Worm (Caenorhabditis elegans) whole organism, midembryonic: ENCODE data around the gene Y82E9BR.22.
"Not testable (repeated sequence)": the region's sequence is repeated elsewhere in the genome, so short reads cannot be mapped to it uniquely, and the experiment has no call there.

Experiments
- T22C8.4 ChIP-seq: fragments of 200-800 bp; sonication (Bioruptor generic); IDR thresholded peaks from 2 replicates; pipeline ENCODE4 v1.3.6; 2022; ENCODE audit warnings: missing genetic modification characterization, missing compliant biosample characterization
- cog-1 ChIP-seq: sonication (generic microtip); optimal IDR thresholded peaks from 2 replicates; lab custom pipeline; 2016; ENCODE audit warnings: missing genetic modification characterization, missing compliant biosample characterization
- flt-1 ChIP-seq: fragments of 200-800 bp; sonication (Bioruptor generic); IDR thresholded peaks from 2 replicates; pipeline ENCODE4 v1.3.6; 2022; ENCODE audit warnings: missing genetic modification characterization, missing compliant biosample characterization
- klf-2 ChIP-seq: fragments of 200-800 bp; sonication (Bioruptor generic); conservative IDR thresholded peaks from 2 replicates; pipeline ENCODE4 v1.3.6; 2022; ENCODE audit warnings: missing genetic modification reagents, missing genetic modification characterization, missing compliant biosample characterization
- med-1 ChIP-seq: sonication (generic microtip); optimal IDR thresholded peaks from 2 replicates; lab custom pipeline; 2017; ENCODE audit warnings: missing genetic modification characterization, mild to moderate bottlenecking, missing compliant biosample characterization, antibody characterized with exemption, missing genetic modification reagents; ENCODE audit not compliant: insufficient read depth
- ref-1 ChIP-seq: fragments of 200-800 bp; sonication (Bioruptor generic); conservative IDR thresholded peaks from 2 replicates; pipeline ENCODE4 v1.3.6; 2022; ENCODE audit warnings: missing genetic modification reagents, missing genetic modification characterization, missing compliant biosample characterization
- tab-1 ChIP-seq: fragments of 200-800 bp; sonication (Bioruptor generic); IDR thresholded peaks from 2 replicates; pipeline ENCODE4 v1.3.6; 2022; ENCODE audit warnings: missing genetic modification characterization, missing compliant biosample characterization
- ztf-23 ChIP-seq: fragments of 200-800 bp; sonication (Bioruptor generic); IDR thresholded peaks from 2 replicates; pipeline ENCODE4 v1.3.6; 2022; ENCODE audit warnings: missing genetic modification reagents, missing genetic modification characterization, missing compliant biosample characterization
- ztf-29 ChIP-seq: fragments of 200-800 bp; sonication (Bioruptor generic); IDR thresholded peaks from 2 replicates; pipeline ENCODE4 v1.3.6; 2022; ENCODE audit warnings: missing genetic modification reagents, missing genetic modification characterization, missing compliant biosample characterization

Gene Y82E9BR.22

DNA sequence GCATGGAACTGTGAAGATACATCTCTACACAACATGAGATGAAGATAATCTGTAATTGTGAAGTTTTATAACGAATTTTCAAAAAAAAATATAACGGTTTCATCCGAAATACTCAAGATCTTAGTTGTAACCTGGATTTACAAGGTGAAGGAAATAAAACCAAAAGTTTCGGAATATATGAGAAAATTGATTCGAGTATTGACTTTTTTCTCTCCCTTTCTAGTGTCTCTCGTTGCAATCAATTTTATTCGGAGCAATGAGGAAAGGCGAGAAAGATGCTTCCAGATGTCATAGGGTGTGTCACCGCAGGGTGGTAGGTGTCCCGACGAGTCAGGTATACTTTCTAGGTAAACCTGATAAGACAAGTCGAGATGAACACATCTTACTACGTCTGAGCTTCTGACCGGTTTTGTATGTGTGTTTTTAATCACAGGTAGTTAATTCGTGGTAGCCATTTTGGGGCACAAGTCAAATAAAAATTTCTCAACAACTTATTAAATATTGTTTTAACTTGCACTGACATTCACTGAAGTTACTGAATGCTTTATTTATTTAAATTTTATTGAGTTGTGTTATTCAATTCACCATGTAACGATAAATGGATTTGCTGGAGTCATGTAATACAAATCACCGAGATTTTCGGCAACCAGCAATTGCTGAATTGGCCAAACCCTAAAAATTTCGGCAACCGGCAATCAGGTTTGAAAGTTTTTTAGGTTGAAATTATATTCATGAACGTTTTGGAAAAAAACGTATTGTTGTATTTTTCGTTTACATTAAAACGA is 20.6 kb downstream of the Y82E9BR.22 start, which contains the start of gene pals-20:
TSS of gene pals-20 (minus strand) at position 51 of the 785 bp plus-strand sequence.
- no peak for TF ChIP-seq med-1 (GFP tag; lab: Kevin White, UChicago)
- TF ChIP-seq ref-1: no peak
- TF ChIP-seq flt-1 (GFP tag; lab: Robert Waterston, UW): no peak
- TF ChIP-seq cog-1 (tag; lab: Kevin White, UChicago): no peak
- no peak for TF ChIP-seq ztf-29
- TF ChIP-seq T22C8.4: no peak
- no peak for TF ChIP-seq tab-1 (GFP tag; lab: Robert Waterston, UW)
- no peak for TF ChIP-seq ztf-23 (GFP tag; lab: Robert Waterston, UW)
- TF ChIP-seq klf-2 (GFP tag; lab: Robert Waterston, UW): no peak

DNA sequence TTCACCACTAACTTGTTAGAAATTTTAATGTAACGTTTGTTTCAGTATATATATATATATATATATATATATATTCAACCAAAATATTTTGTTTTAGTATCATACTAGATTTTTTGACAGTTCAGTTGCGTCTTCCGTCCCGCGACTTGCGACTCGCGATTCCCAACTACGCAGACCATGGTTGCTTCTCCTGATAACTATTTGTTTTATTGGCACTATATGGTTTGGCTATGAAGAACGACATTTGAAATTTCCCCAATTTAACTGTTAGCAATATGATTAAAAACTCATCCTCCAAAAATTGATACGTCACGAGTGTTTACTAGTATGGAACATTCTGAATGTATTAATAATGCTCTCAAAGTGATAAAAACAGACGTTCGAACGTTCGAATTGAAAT is 24.3 kb downstream of the Y82E9BR.22 start:
- TF ChIP-seq flt-1 (GFP tag; lab: Robert Waterston, UW) (no peak), ref-1 (no peak), cog-1 (tag; lab: Kevin White, UChicago) (no peak), tab-1 (GFP tag; lab: Robert Waterston, UW) (no peak), med-1 (GFP tag; lab: Kevin White, UChicago) (no peak), klf-2 (GFP tag; lab: Robert Waterston, UW) (no peak)

DNA sequence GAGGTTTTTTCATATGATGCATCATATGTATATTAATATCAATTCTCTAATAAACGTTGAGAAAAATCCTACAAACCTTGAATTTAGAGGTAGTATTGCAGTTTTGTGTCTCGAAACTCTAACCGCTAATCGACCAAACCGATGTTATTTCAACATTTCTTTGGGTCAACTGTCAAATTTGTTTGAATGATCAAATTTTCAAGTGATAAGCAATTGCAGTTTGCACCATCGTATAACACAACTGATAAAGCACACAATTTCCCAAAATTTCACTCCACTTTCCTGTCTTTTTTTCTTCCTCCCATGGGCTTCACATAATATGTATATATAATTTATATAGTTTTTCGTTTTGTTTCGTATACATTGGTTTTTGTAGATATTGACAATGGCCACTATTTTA is 24.9 kb downstream of the Y82E9BR.22 start, which contains the start of the genes fbxa-138 and Y82E9BR.5:
TSS of gene fbxa-138 (minus strand) at position 161 of the 400 bp plus-strand sequence.
TSS of gene Y82E9BR.5 (plus strand) at position 279 of the 400 bp plus-strand sequence.
- TF ChIP-seq ztf-23 (GFP tag; lab: Robert Waterston, UW) (no peak), flt-1 (GFP tag; lab: Robert Waterston, UW) (no peak), T22C8.4 (no peak), klf-2 (GFP tag; lab: Robert Waterston, UW) (no peak), med-1 (GFP tag; lab: Kevin White, UChicago) (no peak), ztf-29 (no peak), tab-1 (GFP tag; lab: Robert Waterston, UW) (no peak), cog-1 (tag; lab: Kevin White, UChicago) (no peak), ref-1 (no peak)

DNA sequence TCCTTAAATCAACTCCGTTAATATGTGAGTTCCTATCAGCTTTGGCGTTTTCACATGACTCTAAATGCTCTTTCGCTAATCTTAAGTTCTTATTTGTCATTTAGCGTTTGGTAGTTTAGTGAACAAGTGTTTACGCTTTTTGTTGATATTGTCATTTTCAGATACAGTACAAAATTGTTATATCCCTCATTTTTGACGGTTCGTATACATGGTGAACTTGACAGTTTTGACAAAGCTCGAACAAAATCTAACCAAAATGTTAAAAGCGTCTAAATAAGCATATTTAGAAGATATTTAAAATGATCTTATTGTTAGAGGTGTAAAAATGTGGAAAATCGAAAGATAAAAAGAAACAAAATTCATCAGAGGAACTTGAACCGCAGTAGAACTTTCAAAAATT is 25.6 kb downstream of the Y82E9BR.22 start:
- TF ChIP-seq ztf-29 (no peak), flt-1 (GFP tag; lab: Robert Waterston, UW) (no peak), cog-1 (tag; lab: Kevin White, UChicago) (no peak), ref-1 (no peak), klf-2 (GFP tag; lab: Robert Waterston, UW) (no peak), ztf-23 (GFP tag; lab: Robert Waterston, UW) (no peak), med-1 (GFP tag; lab: Kevin White, UChicago) (no peak), tab-1 (GFP tag; lab: Robert Waterston, UW) (no peak), T22C8.4 (no peak)

DNA sequence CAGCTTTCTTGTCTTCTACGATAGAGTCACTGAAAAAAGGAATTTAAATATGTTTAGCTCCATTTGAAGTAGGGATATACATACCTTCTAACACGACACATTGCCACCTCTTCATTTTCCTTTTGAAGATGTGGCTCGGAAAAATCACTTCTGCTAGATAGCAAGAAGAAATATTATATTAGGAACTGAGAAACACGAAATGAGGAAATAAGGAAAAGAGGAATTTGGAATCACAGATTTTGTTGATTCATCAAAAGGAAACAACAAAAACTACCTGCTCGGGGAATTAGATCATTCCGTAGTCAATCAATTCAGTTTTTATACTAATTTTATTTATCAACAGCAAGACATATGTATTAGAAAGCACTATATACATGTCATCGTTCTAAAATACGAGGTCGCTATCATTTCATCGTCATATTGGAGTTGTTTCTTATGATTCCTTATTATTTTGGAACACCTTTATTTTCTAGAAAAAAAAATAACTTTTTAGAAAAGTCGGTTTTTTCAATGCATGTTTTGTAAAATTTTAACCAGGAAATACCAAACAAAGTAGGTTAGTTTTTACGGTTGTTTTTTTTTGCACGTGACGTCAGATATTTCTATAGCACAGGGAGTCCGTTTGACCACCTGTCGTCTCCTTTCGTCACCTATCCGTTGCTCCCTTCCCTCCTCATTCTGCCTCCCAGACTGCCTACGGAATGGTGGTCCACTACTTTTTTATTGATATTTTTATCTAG is 28.3 kb downstream of the Y82E9BR.22 start, which contains the start of the genes pals-21 and Y82E9BR.6:
TSS of gene pals-21 (minus strand) at position 101 of the 740 bp plus-strand sequence.
TSS of gene Y82E9BR.6 (plus strand) at position 690 of the 740 bp plus-strand sequence.
- TF ChIP-seq ztf-23 (GFP tag; lab: Robert Waterston, UW) (no peak), flt-1 (GFP tag; lab: Robert Waterston, UW) (no peak), klf-2 (GFP tag; lab: Robert Waterston, UW) (no peak), tab-1 (GFP tag; lab: Robert Waterston, UW) (no peak), T22C8.4 (no peak), ref-1 (no peak), cog-1 (tag; lab: Kevin White, UChicago) (no peak)

DNA sequence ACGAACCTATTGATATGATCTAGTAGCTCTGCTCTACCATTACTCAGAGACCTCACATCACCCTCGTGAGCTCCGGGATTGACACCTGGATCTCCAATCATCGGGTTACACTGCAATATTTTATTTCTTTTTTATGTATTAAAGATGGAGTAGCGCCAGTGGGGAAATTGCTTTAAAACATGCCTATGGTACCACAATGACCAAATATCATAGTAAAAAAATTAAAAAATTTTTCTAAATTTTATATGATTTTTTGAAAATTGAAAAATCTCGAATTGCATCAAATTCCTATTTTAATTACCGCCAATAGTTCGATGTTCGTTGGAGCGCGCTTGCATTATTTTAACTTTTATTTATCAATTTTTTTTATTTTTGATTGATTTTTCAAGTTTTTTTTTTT is 31.1 kb downstream of the Y82E9BR.22 start, which contains the start of gene pals-40:
TSS of gene pals-40 (minus strand) at position 101 of the 400 bp plus-strand sequence.
- TF ChIP-seq ztf-29, ref-1, T22C8.4: not testable (repeated sequence)

DNA sequence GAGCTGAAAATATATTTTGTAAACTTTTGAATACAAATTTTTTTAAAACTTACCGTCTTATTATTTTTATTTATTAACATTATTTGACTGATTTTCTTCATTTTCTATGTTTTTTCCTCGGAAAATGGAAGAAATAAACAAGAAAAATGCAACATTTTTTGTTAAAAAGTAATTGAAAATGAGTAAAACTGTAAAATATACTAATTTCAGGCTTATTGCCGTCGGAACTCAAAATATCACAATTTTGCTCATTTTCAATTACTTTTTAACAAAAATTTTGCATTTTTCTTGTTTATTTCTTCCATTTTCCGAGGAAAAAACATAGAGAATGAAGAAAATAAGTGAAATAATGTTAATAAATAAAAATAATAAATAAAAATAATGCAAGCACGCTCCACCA is 33.5 kb downstream of the Y82E9BR.22 start, which contains the start of gene Y82E9BR.10:
TSS of gene Y82E9BR.10 (minus strand) at position 101 of the 400 bp plus-strand sequence.
- not testable (repeated sequence) for TF ChIP-seq tab-1 (GFP tag; lab: Robert Waterston, UW); klf-2 (GFP tag; lab: Robert Waterston, UW); med-1 (GFP tag; lab: Kevin White, UChicago)

DNA sequence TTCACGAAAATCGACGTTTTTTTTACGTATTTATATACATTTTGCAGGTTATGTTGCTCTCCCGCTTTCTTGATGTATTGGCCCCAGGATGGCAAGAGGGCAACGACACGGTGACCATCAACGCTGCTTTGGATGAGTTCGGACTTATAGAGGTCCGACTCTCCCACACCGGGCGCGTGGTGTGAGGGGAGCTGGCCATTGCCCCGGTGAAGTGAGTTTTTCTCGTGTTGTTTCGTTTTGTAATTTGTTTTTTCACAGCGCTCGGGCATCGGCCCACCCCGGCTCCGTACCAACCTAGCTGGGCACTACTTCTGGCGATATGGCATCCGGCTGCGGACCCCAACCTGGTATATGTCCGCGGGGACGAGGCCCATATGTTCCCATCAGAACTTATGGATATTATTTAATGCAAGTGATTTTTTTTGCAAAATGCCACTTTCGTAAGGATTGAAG is 34.7 kb downstream of the Y82E9BR.22 start, which contains the start of gene Y82E9BR.20:
TSS of gene Y82E9BR.20 (plus strand) at position 51 of the 453 bp plus-strand sequence.
- TF ChIP-seq klf-2 (GFP tag; lab: Robert Waterston, UW): no peak
- no peak for TF ChIP-seq ztf-23 (GFP tag; lab: Robert Waterston, UW)
- TF ChIP-seq ztf-29: no peak

DNA sequence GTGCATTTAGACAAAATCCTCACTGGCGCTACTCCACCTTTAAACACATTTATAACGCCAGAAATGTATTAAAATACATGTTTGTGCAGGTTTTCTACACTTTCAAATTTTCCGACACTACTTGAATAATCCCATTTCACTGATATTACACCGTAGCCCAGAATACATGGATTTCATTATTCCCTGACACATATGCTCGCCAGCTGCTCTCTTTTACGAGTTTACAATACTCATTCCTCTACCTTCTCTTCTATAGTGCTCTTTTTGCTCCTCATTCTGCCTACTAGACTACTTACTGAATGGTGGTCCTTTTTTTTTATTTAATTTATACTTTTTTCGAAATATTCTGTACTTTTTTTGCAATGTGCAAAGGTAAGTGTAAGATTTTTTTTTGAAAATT is 36.5 kb downstream of the Y82E9BR.22 start:
- TF ChIP-seq ztf-23 (GFP tag; lab: Robert Waterston, UW) (no peak), tab-1 (GFP tag; lab: Robert Waterston, UW) (no peak), T22C8.4 (no peak), cog-1 (tag; lab: Kevin White, UChicago) (no peak), klf-2 (GFP tag; lab: Robert Waterston, UW) (no peak), med-1 (GFP tag; lab: Kevin White, UChicago) (no peak), ztf-29 (no peak), flt-1 (GFP tag; lab: Robert Waterston, UW) (no peak), ref-1 (no peak)
